Worm (Caenorhabditis elegans): Measurements from ENCODE around the gene aqp-10.

The aqp-10 gene

DNA sequence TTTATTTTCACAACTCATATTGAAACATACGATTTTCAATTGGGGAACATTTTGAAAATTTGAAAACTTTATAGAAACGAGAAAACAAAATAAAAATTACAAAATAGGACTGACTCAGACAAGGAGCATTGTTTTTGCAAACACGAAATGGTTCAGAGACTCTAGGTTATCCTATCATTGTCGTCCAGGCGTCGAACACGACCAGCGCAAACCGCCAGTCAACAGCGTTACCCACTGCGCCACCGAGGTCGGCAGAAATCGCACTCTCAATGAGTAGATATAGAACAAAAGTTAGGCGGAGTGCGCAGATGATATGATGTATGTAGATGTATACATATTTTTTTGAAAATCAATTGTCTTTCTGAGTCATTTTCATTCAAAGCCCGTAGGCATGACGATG, 5.0 kb upstream of the aqp-10 start (continued):
- peak; percentile 63 for TF ChIP-seq dve-1 (tag; optimal IDR thresholded peaks at IDR 0.05; ENCODE audit: insufficient read depth)
- TF ChIP-seq set-16 (GFP tag; IDR thresholded peaks at IDR 0.05): no peak
- peak; percentile 63 for TF ChIP-seq mep-1 (tag; optimal IDR thresholded peaks at IDR 0.05)
- peak; percentile 49 for TF ChIP-seq sdz-12 (GFP tag; optimal IDR thresholded peaks at IDR 0.05)
- TF ChIP-seq F10B5.3 (tag; optimal IDR thresholded peaks at IDR 0.05): no peak
- TF ChIP-seq nhr-77 (tag; optimal IDR thresholded peaks at IDR 0.05): no peak
- TF ChIP-seq lim-7 (GFP tag; IDR thresholded peaks at IDR 0.05): peak; percentile 95
- no peak for TF ChIP-seq egl-27 (tag; optimal IDR thresholded peaks at IDR 0.05)
- TF ChIP-seq aly-2 (tag; optimal IDR thresholded peaks at IDR 0.05): no peak
- TF ChIP-seq egl-43 (GFP tag; IDR thresholded peaks at IDR 0.05): no peak
- no peak for TF ChIP-seq daf-8 (GFP tag; IDR thresholded peaks at IDR 0.05)
- TF ChIP-seq hif-1 (tag; optimal IDR thresholded peaks at IDR 0.05): peak in 1 of 2 experiments; percentile 41
- TF ChIP-seq php-3 (GFP tag; IDR thresholded peaks at IDR 0.05): no peak; the same call in none of the 2 replicates
- no peak for TF ChIP-seq attf-4 (tag; optimal IDR thresholded peaks at IDR 0.05)
- no peak for TF ChIP-seq ceh-82 (tag; optimal IDR thresholded peaks at IDR 0.05)
- TF ChIP-seq mxl-3 (GFP tag; optimal IDR thresholded peaks at IDR 0.05): peak; percentile 53
- no peak for TF ChIP-seq zfp-2 (tag; optimal IDR thresholded peaks at IDR 0.05)
- peak; percentile 29 for TF ChIP-seq nhr-111 (GFP tag; optimal IDR thresholded peaks at IDR 0.05)
- TF ChIP-seq nhr-48 (tag; optimal IDR thresholded peaks at IDR 0.05): peak; percentile 32
- TF ChIP-seq snpc-4 (tag; optimal IDR thresholded peaks at IDR 0.05): no peak
- TF ChIP-seq D1046.2 (GFP tag; IDR thresholded peaks at IDR 0.05): peak; percentile 86; the same call in 1 of the 2 replicates
- TF ChIP-seq T20F7.1 (GFP tag; optimal IDR thresholded peaks at IDR 0.05): peak; percentile 44
- no peak for TF ChIP-seq hlh-11 (tag; optimal IDR thresholded peaks at IDR 0.05)
- peak; percentile 76 for TF ChIP-seq Y5F2A.4 (GFP tag; optimal IDR thresholded peaks at IDR 0.05)
- peak; percentile 46; the same call in 1 of the 2 replicates for TF ChIP-seq nhr-42 (GFP tag; IDR thresholded peaks at IDR 0.05)
- TF ChIP-seq madf-5 (GFP tag; IDR thresholded peaks at IDR 0.05): peak; percentile 66 to 77; a peak in 2 of 4 replicates
- TF ChIP-seq lin-15B (tag; optimal IDR thresholded peaks at IDR 0.05): no peak
- TF ChIP-seq snpc-1.2 (GFP tag; IDR thresholded peaks at IDR 0.05): peak; percentile 87
- TF ChIP-seq vab-7 (GFP tag; IDR thresholded peaks at IDR 0.05): peak; percentile 91
- peak; percentile 36 for TF ChIP-seq dpl-1 (GFP tag; optimal IDR thresholded peaks at IDR 0.05)
- TF ChIP-seq nhr-237 (tag; optimal IDR thresholded peaks at IDR 0.05): no peak
- TF ChIP-seq ceh-28 (tag; optimal IDR thresholded peaks at IDR 0.05): no peak
- peak; percentile 23 to 83 for TF ChIP-seq daf-16 (GFP tag; optimal IDR thresholded peaks at IDR 0.05)
- TF ChIP-seq daf-16 (tag; optimal IDR thresholded peaks at IDR 0.05): peak; percentile 75
- TF ChIP-seq lsy-2 (tag; optimal IDR thresholded peaks at IDR 0.05): peak in 1 of 2 experiments; percentile 66
- peak; percentile 73 for TF ChIP-seq mdt-29 (GFP tag; IDR thresholded peaks at IDR 0.05)
- TF ChIP-seq unc-130 (GFP tag; optimal IDR thresholded peaks at IDR 0.05): peak; percentile 74
- no peak for TF ChIP-seq mdl-1 (tag; optimal IDR thresholded peaks at IDR 0.05)
- 0 out of 2 replicates have a peak, but pooled peaks have one; percentile 25 for TF ChIP-seq mxl-2 (GFP tag; conservative IDR thresholded peaks at IDR 0.05)
- TF ChIP-seq spr-1 (tag; optimal IDR thresholded peaks at IDR 0.05): peak; percentile 72
- no peak for TF ChIP-seq zag-1 (tag; optimal IDR thresholded peaks at IDR 0.05)
- TF ChIP-seq nhr-28 (tag; optimal IDR thresholded peaks at IDR 0.05): no peak
- peak; percentile 36 for TF ChIP-seq lir-3 (tag; optimal IDR thresholded peaks at IDR 0.05)
- no peak for TF ChIP-seq nhr-76 (tag; optimal IDR thresholded peaks at IDR 0.05)
- peak; percentile 87; the same call in 1 of the 2 replicates for TF ChIP-seq ceh-44 (GFP tag; IDR thresholded peaks at IDR 0.05)
- TF ChIP-seq ama-1 (optimal IDR thresholded peaks at IDR 0.05): no peak
- no peak for TF ChIP-seq cey-2 (tag; optimal IDR thresholded peaks at IDR 0.05; ENCODE audit: borderline replicate concordance, insufficient read depth)
- TF ChIP-seq ceh-20 (GFP tag; IDR thresholded peaks at IDR 0.05): peak; percentile 81
- TF ChIP-seq nhr-11 (tag; optimal IDR thresholded peaks at IDR 0.05): no peak
- peak; percentile 85 for TF ChIP-seq Y48G9A.11 (GFP tag; IDR thresholded peaks at IDR 0.05)
- no peak for TF ChIP-seq ceh-62 (tag; optimal IDR thresholded peaks at IDR 0.05)
- no peak for TF ChIP-seq ZK546.5 (tag; optimal IDR thresholded peaks at IDR 0.05)
